Fruit fly (Drosophila melanogaster) S2 (cell line): ENCODE measurements around the gene AdamTS-A.

ENCODE experiments used
- CG8478 ChIP-seq: fragments of >200 bp; optimal IDR thresholded peaks from 2 replicates; lab custom pipeline; 2018
- CTCF ChIP-seq, 2 experiments: fragments of >200 bp; optimal IDR thresholded peaks; 2 replicates each; lab custom pipeline; 2018

DNA sequence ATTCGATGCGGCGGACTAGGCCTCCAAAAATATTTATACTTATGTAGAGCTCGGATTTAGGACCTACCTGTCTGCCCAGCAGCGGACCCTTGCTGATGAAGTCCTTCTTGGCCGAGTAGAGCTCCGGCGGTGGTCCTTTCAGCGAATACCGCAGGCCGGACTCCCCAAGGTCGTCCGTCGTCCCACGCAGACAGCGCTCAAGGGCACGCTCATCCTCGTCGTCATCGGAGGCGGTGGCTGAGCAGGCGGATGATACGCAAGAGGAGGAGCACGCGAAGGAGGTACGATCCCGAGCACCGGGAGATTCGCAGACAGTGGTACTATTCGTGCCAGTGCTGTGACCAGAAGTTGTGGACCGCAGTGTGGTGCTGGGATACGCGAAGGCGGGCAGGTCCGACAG lies 1.2 kb downstream of the AdamTS-A start:
- TF ChIP-seq CTCF (optimal IDR thresholded peaks at IDR 0.05; lab: Kevin White, UChicago), result no peak
- TF ChIP-seq CG8478 (lab: Kevin White, UChicago), result no peak
